Worm (Caenorhabditis elegans): ENCODE measurements around the gene K03B4.6.

Gene K03B4.6

ce11 chrV:4676092-4676491 is at the start of gene K03B4.6:
TSS of gene K03B4.6 (minus strand) at chrV:4676192.
- TF ChIP-seq aly-1 (tag; optimal IDR thresholded peaks at IDR 0.05) (no peak), sea-1 (GFP tag; conservative IDR thresholded peaks at IDR 0.05) (no peak), pes-1 (GFP tag; IDR thresholded peaks at IDR 0.05) (no peak), ama-1 (optimal IDR thresholded peaks at IDR 0.05) (no peak), scrt-1 (GFP tag; IDR thresholded peaks at IDR 0.05) (no peak), tbx-37 (GFP tag; conservative IDR thresholded peaks at IDR 0.05) (no peak), hmbx-1 (tag; optimal IDR thresholded peaks at IDR 0.05) (no peak), tbx-11 (GFP tag; IDR thresholded peaks at IDR 0.05) (no peak), F13C5.2 (tag; optimal IDR thresholded peaks at IDR 0.05) (no peak), hnd-1 (tag; optimal IDR thresholded peaks at IDR 0.05) (no peak), flt-1 (GFP tag; IDR thresholded peaks at IDR 0.05) (no peak), B0310.2 (tag; optimal IDR thresholded peaks at IDR 0.05) (no peak), ceh-13 (GFP tag; optimal IDR thresholded peaks at IDR 0.05) (no peak), ets-7 (tag; optimal IDR thresholded peaks at IDR 0.05) (no peak), ceh-36 (tag; optimal IDR thresholded peaks at IDR 0.05) (no peak), hmg-4 (GFP tag; optimal IDR thresholded peaks at IDR 0.05) (no peak), tra-4 (tag; optimal IDR thresholded peaks at IDR 0.05) (no peak)

- TF ChIP-seq flt-1 (GFP tag; IDR thresholded peaks at IDR 0.05): no peak
- TF ChIP-seq aly-1 (tag; optimal IDR thresholded peaks at IDR 0.05): no peak
- TF ChIP-seq hmbx-1 (tag; optimal IDR thresholded peaks at IDR 0.05): no peak
- TF ChIP-seq tbx-37 (GFP tag; conservative IDR thresholded peaks at IDR 0.05): no peak
- no peak for TF ChIP-seq F13C5.2 (tag; optimal IDR thresholded peaks at IDR 0.05)
- no peak for TF ChIP-seq ama-1 (optimal IDR thresholded peaks at IDR 0.05)
- no peak for TF ChIP-seq pes-1 (GFP tag; IDR thresholded peaks at IDR 0.05)
- TF ChIP-seq ceh-13 (GFP tag; optimal IDR thresholded peaks at IDR 0.05): no peak
- TF ChIP-seq ceh-36 (tag; optimal IDR thresholded peaks at IDR 0.05): no peak
- no peak for TF ChIP-seq tbx-11 (GFP tag; IDR thresholded peaks at IDR 0.05)
- TF ChIP-seq tra-4 (tag; optimal IDR thresholded peaks at IDR 0.05): no peak
- TF ChIP-seq sea-1 (GFP tag; conservative IDR thresholded peaks at IDR 0.05): no peak
These were observed 48.5 kb upstream of the K03B4.6 start, which contains the start of gene F39G3.4 for ce11 chrV:4724453-4724852. TSS of gene F39G3.4 (plus strand) at chrV:4724753.

ce11 chrV:4722314-4722713 is 46.3 kb upstream of the K03B4.6 start, which contains the start of gene F39G3.5:
TSS of gene F39G3.5 (plus strand) at chrV:4722614.
- TF ChIP-seq ama-1 (optimal IDR thresholded peaks at IDR 0.05): no peak
- no peak for TF ChIP-seq scrt-1 (GFP tag; IDR thresholded peaks at IDR 0.05)
- no peak for TF ChIP-seq hmbx-1 (tag; optimal IDR thresholded peaks at IDR 0.05)
- no peak for TF ChIP-seq F13C5.2 (tag; optimal IDR thresholded peaks at IDR 0.05)
- no peak for TF ChIP-seq hnd-1 (tag; optimal IDR thresholded peaks at IDR 0.05)
- TF ChIP-seq flt-1 (GFP tag; IDR thresholded peaks at IDR 0.05): no peak
- no peak for TF ChIP-seq tbx-11 (GFP tag; IDR thresholded peaks at IDR 0.05)
- TF ChIP-seq hmg-4 (GFP tag; optimal IDR thresholded peaks at IDR 0.05): no peak
- no peak for TF ChIP-seq aly-1 (tag; optimal IDR thresholded peaks at IDR 0.05)
- no peak for TF ChIP-seq ceh-36 (tag; optimal IDR thresholded peaks at IDR 0.05)
- no peak for TF ChIP-seq ets-7 (tag; optimal IDR thresholded peaks at IDR 0.05)
- no peak for TF ChIP-seq sea-1 (GFP tag; conservative IDR thresholded peaks at IDR 0.05)
- TF ChIP-seq ceh-13 (GFP tag; optimal IDR thresholded peaks at IDR 0.05): no peak
- no peak for TF ChIP-seq tbx-37 (GFP tag; conservative IDR thresholded peaks at IDR 0.05)
- no peak for TF ChIP-seq tra-4 (tag; optimal IDR thresholded peaks at IDR 0.05)

- TF ChIP-seq tbx-37 (GFP tag; conservative IDR thresholded peaks at IDR 0.05) (no peak), ama-1 (optimal IDR thresholded peaks at IDR 0.05) (no peak), tra-4 (tag; optimal IDR thresholded peaks at IDR 0.05) (no peak), aly-1 (tag; optimal IDR thresholded peaks at IDR 0.05) (no peak), pes-1 (GFP tag; IDR thresholded peaks at IDR 0.05) (no peak), sea-1 (GFP tag; conservative IDR thresholded peaks at IDR 0.05) (no peak), ets-7 (tag; optimal IDR thresholded peaks at IDR 0.05) (no peak), scrt-1 (GFP tag; IDR thresholded peaks at IDR 0.05) (no peak), hmbx-1 (tag; optimal IDR thresholded peaks at IDR 0.05) (no peak), ceh-13 (GFP tag; optimal IDR thresholded peaks at IDR 0.05) (no peak), B0310.2 (tag; optimal IDR thresholded peaks at IDR 0.05) (no peak)
These were observed 45.0 kb upstream of the K03B4.6 start for ce11 chrV:4720884-4721464.

ce11 chrV:4719965-4720364 is 44.0 kb upstream of the K03B4.6 start, which contains the start of gene prx-6:
TSS of gene prx-6 (minus strand) at chrV:4720093.
- TF ChIP-seq ets-7 (tag; optimal IDR thresholded peaks at IDR 0.05) (no peak), ama-1 (optimal IDR thresholded peaks at IDR 0.05) (no peak), sea-1 (GFP tag; conservative IDR thresholded peaks at IDR 0.05) (no peak), hmg-4 (GFP tag; optimal IDR thresholded peaks at IDR 0.05) (no peak), tbx-37 (GFP tag; conservative IDR thresholded peaks at IDR 0.05) (no peak), scrt-1 (GFP tag; IDR thresholded peaks at IDR 0.05) (no peak), F13C5.2 (tag; optimal IDR thresholded peaks at IDR 0.05) (no peak), pes-1 (GFP tag; IDR thresholded peaks at IDR 0.05) (no peak), ceh-13 (GFP tag; optimal IDR thresholded peaks at IDR 0.05) (no peak), flt-1 (GFP tag; IDR thresholded peaks at IDR 0.05) (no peak), B0310.2 (tag; optimal IDR thresholded peaks at IDR 0.05) (no peak), tbx-11 (GFP tag; IDR thresholded peaks at IDR 0.05) (no peak), hmbx-1 (tag; optimal IDR thresholded peaks at IDR 0.05) (no peak), ceh-36 (tag; optimal IDR thresholded peaks at IDR 0.05) (no peak)

- TF ChIP-seq ceh-36 (tag; optimal IDR thresholded peaks at IDR 0.05): no peak
- no peak for TF ChIP-seq hnd-1 (tag; optimal IDR thresholded peaks at IDR 0.05)
- TF ChIP-seq ets-7 (tag; optimal IDR thresholded peaks at IDR 0.05): no peak
- no peak for TF ChIP-seq aly-1 (tag; optimal IDR thresholded peaks at IDR 0.05)
- TF ChIP-seq flt-1 (GFP tag; IDR thresholded peaks at IDR 0.05): no peak
- no peak for TF ChIP-seq tbx-37 (GFP tag; conservative IDR thresholded peaks at IDR 0.05)
- no peak for TF ChIP-seq hmg-4 (GFP tag; optimal IDR thresholded peaks at IDR 0.05)
These were observed 34.5 kb upstream of the K03B4.6 start, which contains the start of gene oac-24 for ce11 chrV:4710464-4710863. TSS of gene oac-24 (plus strand) at chrV:4710764.

ce11 chrV:4707646-4708045 is 31.7 kb upstream of the K03B4.6 start:
- no peak for TF ChIP-seq hnd-1 (tag; optimal IDR thresholded peaks at IDR 0.05)
- TF ChIP-seq ceh-13 (GFP tag; optimal IDR thresholded peaks at IDR 0.05): no peak
- no peak for TF ChIP-seq tbx-37 (GFP tag; conservative IDR thresholded peaks at IDR 0.05)
- no peak for TF ChIP-seq pes-1 (GFP tag; IDR thresholded peaks at IDR 0.05)
- TF ChIP-seq F13C5.2 (tag; optimal IDR thresholded peaks at IDR 0.05): no peak
- no peak for TF ChIP-seq tra-4 (tag; optimal IDR thresholded peaks at IDR 0.05)
- TF ChIP-seq tbx-11 (GFP tag; IDR thresholded peaks at IDR 0.05): no peak
- TF ChIP-seq sea-1 (GFP tag; conservative IDR thresholded peaks at IDR 0.05): no peak
- no peak for TF ChIP-seq hmbx-1 (tag; optimal IDR thresholded peaks at IDR 0.05)
- no peak for TF ChIP-seq hmg-4 (GFP tag; optimal IDR thresholded peaks at IDR 0.05)
- TF ChIP-seq B0310.2 (tag; optimal IDR thresholded peaks at IDR 0.05): no peak
- TF ChIP-seq ets-7 (tag; optimal IDR thresholded peaks at IDR 0.05): no peak
- TF ChIP-seq ceh-36 (tag; optimal IDR thresholded peaks at IDR 0.05): no peak

All from whole organism, early embryonic.